Worm (Caenorhabditis elegans) whole organism, late embryonic: ENCODE data around the gene Y73C8B.5.
A peak's percentile ranks its signal among the peaks of the same experiment; 100 is the strongest.

Experiments
- C08G9.2 ChIP-seq: sonication (generic microtip); optimal IDR thresholded peaks from 2 replicates; lab custom pipeline; 2016; ENCODE audit warnings: mild to moderate bottlenecking, missing genetic modification characterization, moderate library complexity, missing compliant biosample characterization
- C38D4.7 ChIP-seq: fragments of 200-800 bp; sonication (Bioruptor generic); optimal IDR thresholded peaks from 2 replicates; lab custom pipeline; 2018; ENCODE audit warnings: mild to moderate bottlenecking, missing genetic modification characterization, moderate library complexity, missing compliant biosample characterization
- F13H6.1 ChIP-seq: sonication (generic microtip); optimal IDR thresholded peaks from 2 replicates; lab custom pipeline; 2016; ENCODE audit warnings: missing genetic modification characterization, missing compliant biosample characterization
- K02D7.2 ChIP-seq: sonication (generic microtip); optimal IDR thresholded peaks from 2 replicates; lab custom pipeline; 2017; ENCODE audit warnings: mild to moderate bottlenecking, missing genetic modification characterization, missing compliant biosample characterization
- K09A11.1 ChIP-seq: sonication (generic microtip); optimal IDR thresholded peaks from 2 replicates; lab custom pipeline; 2017; ENCODE audit warnings: antibody characterized with exemption, mild to moderate bottlenecking, missing genetic modification characterization, missing compliant biosample characterization; ENCODE audit not compliant: insufficient read depth
- Y22D7AL.16 ChIP-seq: sonication (generic microtip); optimal IDR thresholded peaks from 2 replicates; lab custom pipeline; 2016; ENCODE audit warnings: missing genetic modification characterization, missing compliant biosample characterization
- ahr-1 ChIP-seq: sonication (generic microtip); optimal IDR thresholded peaks from 2 replicates; lab custom pipeline; 2016; ENCODE audit warnings: missing genetic modification characterization, missing compliant biosample characterization
- ceh-14 ChIP-seq: sonication (generic microtip); optimal IDR thresholded peaks from 2 replicates; lab custom pipeline; 2016; ENCODE audit warnings: missing genotype, missing genetic modification characterization, missing compliant biosample characterization
- ceh-18 ChIP-seq: sonication (generic microtip); optimal IDR thresholded peaks from 2 replicates; lab custom pipeline; 2016; ENCODE audit warnings: missing genetic modification characterization, missing compliant biosample characterization
- ceh-19 ChIP-seq: fragments of 200-800 bp; sonication (Bioruptor generic); optimal IDR thresholded peaks from 2 replicates; lab custom pipeline; 2018; ENCODE audit warnings: mild to moderate bottlenecking, missing genetic modification characterization, missing compliant biosample characterization
- ceh-22 ChIP-seq: sonication (generic microtip); optimal IDR thresholded peaks from 2 replicates; lab custom pipeline; 2017; ENCODE audit warnings: missing biosample characterization, missing genetic modification characterization
- ceh-24 ChIP-seq: sonication (generic microtip); optimal IDR thresholded peaks from 2 replicates; lab custom pipeline; 2016; ENCODE audit warnings: mild to moderate bottlenecking, missing genetic modification characterization, missing compliant biosample characterization
- ceh-30 ChIP-seq: fragments of 150-350 bp; optimal IDR thresholded peaks from 2 replicates; lab custom pipeline; 2014; ENCODE audit warnings: missing biosample characterization, missing genetic modification characterization
- ceh-31 ChIP-seq: sonication (generic microtip); optimal IDR thresholded peaks from 2 replicates; lab custom pipeline; 2016; ENCODE audit warnings: missing genetic modification characterization, missing compliant biosample characterization
- ceh-48 ChIP-seq: sonication (generic microtip); optimal IDR thresholded peaks from 2 replicates; lab custom pipeline; 2016; ENCODE audit warnings: missing genetic modification characterization, inconsistent platforms, missing compliant biosample characterization
- ceh-6 ChIP-seq: fragments of 200-800 bp; sonication (Bioruptor generic); optimal IDR thresholded peaks from 2 replicates; lab custom pipeline; 2018; ENCODE audit warnings: mild to moderate bottlenecking, missing genetic modification characterization, missing compliant biosample characterization
- che-1 ChIP-seq: sonication (generic microtip); optimal IDR thresholded peaks from 2 replicates; lab custom pipeline; 2016; ENCODE audit warnings: mild to moderate bottlenecking, missing genetic modification characterization, missing compliant biosample characterization
- dve-1 ChIP-seq: sonication (generic microtip); optimal IDR thresholded peaks from 2 replicates; lab custom pipeline; 2017; ENCODE audit warnings: antibody characterized with exemption, mild to moderate bottlenecking, missing genetic modification characterization, missing compliant biosample characterization
- elt-2 ChIP-seq: sonication (generic microtip); optimal IDR thresholded peaks from 2 replicates; lab custom pipeline; 2016; ENCODE audit warnings: missing genetic modification reagents, missing genetic modification characterization, missing compliant biosample characterization
- elt-4 ChIP-seq: sonication (generic microtip); optimal IDR thresholded peaks from 2 replicates; lab custom pipeline; 2016; ENCODE audit warnings: missing genetic modification characterization, missing compliant biosample characterization
- ets-4 ChIP-seq: sonication (generic microtip); optimal IDR thresholded peaks from 2 replicates; lab custom pipeline; 2016; ENCODE audit warnings: missing genetic modification characterization, missing compliant biosample characterization
- fkh-10 ChIP-seq: fragments of 150-350 bp; optimal IDR thresholded peaks from 2 replicates; lab custom pipeline; 2014; ENCODE audit warnings: missing biosample characterization, missing genetic modification reagents, missing genetic modification characterization
- fkh-6 ChIP-seq: sonication (generic microtip); optimal IDR thresholded peaks from 2 replicates; lab custom pipeline; 2016; ENCODE audit warnings: missing genetic modification characterization, missing compliant biosample characterization
- hlh-30 ChIP-seq: sonication (generic microtip); optimal IDR thresholded peaks from 2 replicates; lab custom pipeline; 2017; ENCODE audit warnings: antibody characterized with exemption, missing genetic modification characterization, missing compliant biosample characterization; ENCODE audit not compliant: insufficient read depth
- hlh-6 ChIP-seq: sonication (generic microtip); optimal IDR thresholded peaks from 2 replicates; lab custom pipeline; 2016; ENCODE audit warnings: missing genotype, missing genetic modification characterization, missing compliant biosample characterization
- lim-6 ChIP-seq: sonication (generic microtip); optimal IDR thresholded peaks from 2 replicates; lab custom pipeline; 2016; ENCODE audit warnings: missing genetic modification characterization, missing compliant biosample characterization
- nfya-1 ChIP-seq: sonication (generic microtip); optimal IDR thresholded peaks from 2 replicates; lab custom pipeline; 2017; ENCODE audit warnings: missing genetic modification characterization, mild to moderate bottlenecking, missing compliant biosample characterization, antibody characterized with exemption, moderate library complexity
- nhr-11 ChIP-seq: fragments of 150-350 bp; optimal IDR thresholded peaks from 2 replicates; lab custom pipeline; 2014; ENCODE audit warnings: missing biosample characterization, missing genetic modification characterization
- nhr-232 ChIP-seq: sonication (generic microtip); optimal IDR thresholded peaks from 2 replicates; lab custom pipeline; 2016; ENCODE audit warnings: missing genetic modification characterization, missing compliant biosample characterization
- npax-4 ChIP-seq: sonication (generic microtip); optimal IDR thresholded peaks from 2 replicates; lab custom pipeline; 2016; ENCODE audit warnings: missing genetic modification characterization, missing compliant biosample characterization
- odd-2 ChIP-seq: sonication (generic microtip); optimal IDR thresholded peaks from 2 replicates; lab custom pipeline; 2017; ENCODE audit warnings: antibody characterized with exemption, mild to moderate bottlenecking, missing genetic modification characterization, missing compliant biosample characterization
- pax-1 ChIP-seq: fragments of 150-350 bp; optimal IDR thresholded peaks from 2 replicates; lab custom pipeline; 2014; ENCODE audit warnings: missing biosample characterization, missing genetic modification characterization
- pqm-1 ChIP-seq: sonication (generic microtip); optimal IDR thresholded peaks from 2 replicates; lab custom pipeline; 2016; ENCODE audit warnings: missing genetic modification characterization, missing compliant biosample characterization
- pros-1 ChIP-seq: fragments of 150-350 bp; optimal IDR thresholded peaks from 2 replicates; lab custom pipeline; 2014; ENCODE audit warnings: missing biosample characterization, missing genetic modification reagents, missing genetic modification characterization
- ref-2 ChIP-seq: sonication (generic microtip); optimal IDR thresholded peaks from 2 replicates; lab custom pipeline; 2016; ENCODE audit warnings: missing genetic modification characterization, missing compliant biosample characterization
- sdc-2 ChIP-seq: sonication (generic microtip); optimal IDR thresholded peaks from 2 replicates; lab custom pipeline; 2016; ENCODE audit warnings: missing genotype, missing genetic modification characterization, missing compliant biosample characterization
- sox-4 ChIP-seq: sonication (generic microtip); optimal IDR thresholded peaks from 2 replicates; lab custom pipeline; 2017; ENCODE audit warnings: mild to moderate bottlenecking, missing genetic modification characterization, inconsistent platforms, missing compliant biosample characterization
- ttx-3 ChIP-seq: sonication (generic microtip); optimal IDR thresholded peaks from 2 replicates; lab custom pipeline; 2016; ENCODE audit warnings: missing genetic modification reagents, missing genetic modification characterization, missing compliant biosample characterization
- unc-42 ChIP-seq: sonication (generic microtip); optimal IDR thresholded peaks from 2 replicates; lab custom pipeline; 2016; ENCODE audit warnings: missing genotype, missing genetic modification characterization, missing compliant biosample characterization
- unc-55 ChIP-seq: sonication (generic microtip); optimal IDR thresholded peaks from 2 replicates; lab custom pipeline; 2017; ENCODE audit warnings: missing biosample characterization, missing genetic modification reagents, missing genetic modification characterization
- unc-86 ChIP-seq: sonication (generic microtip); optimal IDR thresholded peaks from 2 replicates; lab custom pipeline; 2016; ENCODE audit warnings: missing genetic modification characterization, missing compliant biosample characterization
- ztf-16 ChIP-seq: sonication (generic microtip); optimal IDR thresholded peaks from 2 replicates; lab custom pipeline; 2017; ENCODE audit warnings: missing genetic modification characterization, missing compliant biosample characterization

Y73C8B.5 gene

DNA sequence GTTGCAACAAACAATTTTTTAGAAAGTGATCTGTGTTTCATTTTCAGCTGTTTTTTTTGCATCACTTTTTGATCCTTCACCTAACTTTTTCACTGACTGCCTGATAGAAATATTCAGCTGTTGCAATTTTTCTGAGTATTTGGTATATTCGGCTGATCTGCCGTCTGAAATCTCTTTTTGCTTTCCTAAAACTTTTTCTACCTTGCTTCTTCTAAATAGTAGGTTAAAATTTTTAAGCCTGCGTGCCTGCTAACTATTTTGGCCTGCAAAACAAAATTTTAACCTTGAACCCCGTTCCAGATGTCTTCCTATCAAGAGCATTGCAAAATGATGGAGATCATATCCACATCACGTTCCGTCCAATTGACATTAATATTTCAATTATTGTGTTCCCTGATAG, 20.9 kb upstream of the Y73C8B.5 start, which contains the start of gene srab-8:
TSS of gene srab-8 (plus strand) at position 301 of the 400 bp plus-strand sequence.
- TF ChIP-seq sdc-2: no peak
- TF ChIP-seq elt-4 (tag; lab: Kevin White, UChicago): no peak
- TF ChIP-seq Y22D7AL.16 (tag; lab: Kevin White, UChicago): no peak
- no peak for TF ChIP-seq ceh-24 (tag; lab: Kevin White, UChicago)
- no peak for TF ChIP-seq dve-1 (tag; lab: Kevin White, UChicago)
- TF ChIP-seq unc-42 (tag; lab: Kevin White, UChicago): no peak
- TF ChIP-seq K09A11.1 (tag; lab: Kevin White, UChicago): no peak
- TF ChIP-seq fkh-10 (GFP tag; lab: Kevin White, UChicago): no peak
- no peak for TF ChIP-seq C08G9.2 (tag; lab: Kevin White, UChicago)
- no peak for TF ChIP-seq ets-4 (tag; lab: Kevin White, UChicago)
- TF ChIP-seq unc-86 (tag; lab: Kevin White, UChicago): no peak
- no peak for TF ChIP-seq K02D7.2 (tag; lab: Kevin White, UChicago)
- TF ChIP-seq npax-4 (tag; lab: Kevin White, UChicago): no peak
- no peak for TF ChIP-seq F13H6.1 (tag; lab: Kevin White, UChicago)
- TF ChIP-seq unc-55 (GFP tag; lab: Kevin White, UChicago): no peak
- TF ChIP-seq ceh-48 (tag; lab: Kevin White, UChicago): no peak
- TF ChIP-seq ceh-6 (GFP tag; lab: Kevin White, UChicago): no peak
- TF ChIP-seq ceh-22 (tag; lab: Kevin White, UChicago): no peak
- TF ChIP-seq ceh-31 (tag; lab: Kevin White, UChicago): no peak

DNA sequence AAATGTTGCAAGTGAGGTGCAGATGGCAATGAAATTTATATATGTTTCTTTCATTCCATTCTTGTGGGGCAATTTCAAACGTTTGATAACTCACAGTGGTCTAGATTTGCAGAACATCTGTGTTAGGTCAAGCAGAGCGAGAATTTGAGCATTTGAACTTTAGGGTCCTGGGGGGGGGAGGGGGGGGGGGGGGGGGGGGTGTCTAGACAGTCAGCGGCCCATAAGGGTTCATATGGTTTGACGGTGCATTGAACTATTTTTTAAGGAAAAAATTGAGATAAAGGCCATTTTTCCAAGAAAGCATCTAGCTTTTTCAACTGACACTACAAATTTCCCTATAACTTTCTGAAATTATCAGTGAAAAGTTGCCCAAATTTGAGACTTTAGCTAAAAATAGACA, 11.2 kb upstream of the Y73C8B.5 start:
- no peak for TF ChIP-seq F13H6.1 (tag; lab: Kevin White, UChicago)
- no peak for TF ChIP-seq che-1
- no peak for TF ChIP-seq ref-2 (tag; lab: Kevin White, UChicago)
- TF ChIP-seq nhr-11 (tag; lab: Kevin White, UChicago): no peak
- TF ChIP-seq nfya-1 (tag; lab: Kevin White, UChicago): no peak
- no peak for TF ChIP-seq sdc-2
- no peak for TF ChIP-seq unc-55 (GFP tag; lab: Kevin White, UChicago)
- no peak for TF ChIP-seq nhr-232
- TF ChIP-seq pqm-1 (tag; lab: Kevin White, UChicago): no peak
- no peak for TF ChIP-seq C38D4.7 (GFP tag; lab: Kevin White, UChicago)
- TF ChIP-seq pax-1: no peak
- no peak for TF ChIP-seq ceh-30 (tag; lab: Kevin White, UChicago)
- TF ChIP-seq fkh-6: no peak

DNA sequence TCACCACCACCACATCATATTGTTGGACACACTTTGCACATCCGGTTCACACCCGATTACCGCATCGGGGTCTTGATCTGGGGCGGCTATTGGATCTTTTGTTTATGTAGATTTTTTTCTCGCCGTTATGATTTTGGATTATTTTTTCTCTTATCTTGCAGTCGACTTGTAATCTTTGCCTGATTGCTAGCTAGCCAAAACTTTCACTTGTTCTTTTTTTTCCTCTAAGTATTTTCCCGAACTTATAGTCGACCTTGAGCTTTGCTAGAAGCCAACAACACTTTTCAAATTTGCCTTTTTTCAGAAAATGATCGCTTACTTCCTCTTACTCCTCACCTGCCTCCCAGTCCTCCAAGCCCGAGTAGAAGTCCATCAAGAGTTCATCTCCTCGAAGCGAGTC, 9.0 kb upstream of the Y73C8B.5 start, which contains the start of gene lag-2:
TSS of gene lag-2 (plus strand) at position 301 of the 400 bp plus-strand sequence.
- no peak for TF ChIP-seq ceh-18 (tag; lab: Kevin White, UChicago)
- TF ChIP-seq odd-2 (tag; lab: Kevin White, UChicago): no peak
- TF ChIP-seq che-1: no peak

DNA sequence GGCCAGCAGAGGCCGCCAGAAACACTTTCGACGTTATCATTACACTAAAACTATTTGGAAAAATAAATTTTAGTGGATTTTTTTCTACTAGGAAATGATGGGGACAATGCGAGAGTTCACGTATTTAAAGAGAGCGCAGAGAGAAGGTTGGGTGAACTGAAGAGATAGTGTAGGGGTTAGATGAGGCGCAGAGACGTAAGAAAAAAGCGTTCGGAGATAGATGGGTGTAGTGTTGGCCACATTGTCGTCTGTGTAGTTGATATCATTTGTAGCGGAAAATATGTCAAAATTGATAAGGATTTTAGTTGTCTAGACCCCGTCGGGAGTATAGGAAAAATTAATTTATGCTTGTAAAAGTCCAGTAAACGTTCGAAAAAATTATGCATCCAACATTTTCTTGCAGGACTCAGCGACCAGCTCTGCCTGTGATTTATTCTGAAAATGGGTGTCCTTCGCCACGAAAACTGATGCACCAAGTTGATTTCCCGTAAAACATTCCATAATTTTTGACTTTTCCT, 3.9 kb upstream of the Y73C8B.5 start, which contains the start of the genes Y73C8B.3 and Y73C8B.9:
TSS of gene Y73C8B.3 (minus strand) at position 147 of the 518 bp plus-strand sequence.
TSS of gene Y73C8B.9 (plus strand) at position 468 of the 518 bp plus-strand sequence.
- peak; percentile 90 for TF ChIP-seq ceh-30 (tag; lab: Kevin White, UChicago)
- TF ChIP-seq elt-2: peak; percentile 74
- no peak for TF ChIP-seq lim-6 (tag; lab: Kevin White, UChicago)
- TF ChIP-seq F13H6.1 (tag; lab: Kevin White, UChicago): no peak
- TF ChIP-seq ztf-16: no peak

DNA sequence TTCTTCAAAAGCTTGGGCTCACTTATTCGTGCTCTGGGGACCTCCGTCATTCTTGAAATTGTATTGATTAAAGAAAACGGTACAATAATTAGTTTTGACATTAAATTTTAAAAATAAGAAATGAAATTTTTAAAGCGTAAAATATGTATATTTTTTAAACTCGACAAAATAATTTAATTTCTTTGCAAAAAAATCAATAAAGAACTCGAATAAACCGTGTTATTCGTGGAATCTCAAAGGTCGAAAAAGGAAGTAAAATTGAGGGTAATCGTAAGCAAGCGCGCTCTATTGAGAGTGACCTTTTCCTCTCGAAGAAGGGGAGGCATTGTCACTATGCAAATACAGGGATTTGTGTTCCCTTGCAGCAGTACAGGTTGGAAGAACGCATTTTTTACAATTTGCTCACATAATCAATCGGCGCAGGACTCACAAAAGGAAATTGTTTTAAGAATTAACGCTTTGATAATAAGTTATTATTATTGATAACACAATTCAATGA, 2.1 kb upstream of the Y73C8B.5 start, which contains the start of gene Y73C8B.2:
TSS of gene Y73C8B.2 (minus strand) at position 51 of the 499 bp plus-strand sequence.
- TF ChIP-seq hlh-30 (tag; lab: Kevin White, UChicago): no peak
- TF ChIP-seq fkh-10 (GFP tag; lab: Kevin White, UChicago): no peak
- TF ChIP-seq ref-2 (tag; lab: Kevin White, UChicago): no peak
- no peak for TF ChIP-seq ztf-16
- TF ChIP-seq ceh-19: no peak
- no peak for TF ChIP-seq sox-4 (tag; lab: Kevin White, UChicago)
- no peak for TF ChIP-seq dve-1 (tag; lab: Kevin White, UChicago)
- no peak for TF ChIP-seq sdc-2
- no peak for TF ChIP-seq ttx-3 (tag; lab: Kevin White, UChicago)
- no peak for TF ChIP-seq pros-1
- no peak for TF ChIP-seq nfya-1 (tag; lab: Kevin White, UChicago)
- TF ChIP-seq ahr-1: no peak
- TF ChIP-seq ceh-14 (tag; lab: Kevin White, UChicago): no peak
- no peak for TF ChIP-seq hlh-6 (tag; lab: Kevin White, UChicago)
- TF ChIP-seq C38D4.7 (GFP tag; lab: Kevin White, UChicago): no peak
